Worm (Caenorhabditis elegans): ENCODE measurements around the gene H25K10.4.

- TF ChIP-seq W03F9.2 (tag; optimal IDR thresholded peaks at IDR 0.05) (no peak), dao-5 (tag; optimal IDR thresholded peaks at IDR 0.05) (no peak)
Observed at ce11 chrIV:16220688-16221087, 5.2 kb upstream of the H25K10.4 start.
